Worm (Caenorhabditis elegans) whole organism, L4/young adult: Measurements from ENCODE around the gene C15B12.8.

ENCODE experiments used
- W03F9.2 ChIP-seq: fragments of 150-350 bp; optimal IDR thresholded peaks from 2 replicates; lab custom pipeline; 2014; ENCODE audit warnings: missing biosample characterization, missing genetic modification characterization
- dao-5 ChIP-seq: sonication (generic microtip); optimal IDR thresholded peaks from 2 replicates; lab custom pipeline; 2016; ENCODE audit warnings: missing genotype, missing genetic modification characterization, moderate library complexity, missing compliant biosample characterization
- him-1 ChIP-seq: sonication (generic microtip); optimal IDR thresholded peaks from 2 replicates; lab custom pipeline; 2016; ENCODE audit warnings: missing genotype, missing genetic modification reagents, missing genetic modification characterization, missing compliant biosample characterization

C15B12.8 gene

ce11 chrX:6473698-6474314 lies at the start of gene C15B12.8, which contains the start of gene C15B12.4:
TSS of gene C15B12.8 (plus strand) at chrX:6474264.
TSS of gene C15B12.4 (minus strand) at chrX:6473748.
- no peak for TF ChIP-seq dao-5 (tag; lab: Kevin White, UChicago)
- no peak for TF ChIP-seq W03F9.2
- no peak for TF ChIP-seq him-1

- TF ChIP-seq dao-5 (tag; lab: Kevin White, UChicago) (no peak), W03F9.2 (no peak), him-1 (no peak)
These were observed 46.9 kb upstream of the C15B12.8 start for ce11 chrX:6427147-6427546.

- TF ChIP-seq him-1 (no peak), W03F9.2 (no peak), dao-5 (tag; lab: Kevin White, UChicago) (no peak)
These were observed 44.5 kb upstream of the C15B12.8 start for ce11 chrX:6429552-6429951.

DNA sequence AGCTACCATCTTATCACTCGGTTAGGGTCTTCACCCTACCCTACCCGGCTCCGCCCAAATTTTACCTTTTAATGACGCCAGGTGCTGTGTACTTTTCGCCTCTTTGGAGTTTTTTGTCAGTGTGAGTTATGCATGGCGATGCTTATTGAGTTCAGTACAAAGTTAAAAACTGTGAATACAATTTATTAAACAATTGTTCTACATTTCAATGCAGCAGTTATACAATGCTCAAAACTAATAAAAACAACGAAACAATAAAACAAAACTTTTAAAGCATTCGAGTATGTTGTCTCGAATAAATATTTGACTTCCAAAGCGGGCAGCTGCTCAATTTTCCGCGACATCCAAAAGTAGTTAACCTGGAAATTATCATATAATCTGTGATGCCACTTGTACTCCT lies 43.6 kb upstream of the C15B12.8 start, which contains the start of gene ctsa-2:
Gene ctsa-2, minus strand, starts transcription at position 101 of the 400 bp plus-strand sequence.
- TF ChIP-seq W03F9.2 (no peak), dao-5 (tag; lab: Kevin White, UChicago) (no peak), him-1 (no peak)

- no peak for TF ChIP-seq dao-5 (tag; lab: Kevin White, UChicago)
- TF ChIP-seq W03F9.2 = no peak
- TF ChIP-seq him-1 = no peak
These were observed 40.4 kb upstream of the C15B12.8 start, which contains the start of gene K10C2.2 for ce11 chrX:6433688-6434087. TSS of gene K10C2.2 (minus strand) at chrX:6433788.

- no peak for TF ChIP-seq W03F9.2
- TF ChIP-seq dao-5 (tag; lab: Kevin White, UChicago) = no peak
- TF ChIP-seq him-1 = no peak
These were observed 38.3 kb upstream of the C15B12.8 start for ce11 chrX:6435812-6436211.

- TF ChIP-seq him-1 (no peak), W03F9.2 (no peak), dao-5 (tag; lab: Kevin White, UChicago) (no peak)
These were observed 36.5 kb upstream of the C15B12.8 start, which contains the start of gene K10C2.8 for ce11 chrX:6437545-6437944. TSS of gene K10C2.8 (minus strand) at chrX:6437645.

DNA sequence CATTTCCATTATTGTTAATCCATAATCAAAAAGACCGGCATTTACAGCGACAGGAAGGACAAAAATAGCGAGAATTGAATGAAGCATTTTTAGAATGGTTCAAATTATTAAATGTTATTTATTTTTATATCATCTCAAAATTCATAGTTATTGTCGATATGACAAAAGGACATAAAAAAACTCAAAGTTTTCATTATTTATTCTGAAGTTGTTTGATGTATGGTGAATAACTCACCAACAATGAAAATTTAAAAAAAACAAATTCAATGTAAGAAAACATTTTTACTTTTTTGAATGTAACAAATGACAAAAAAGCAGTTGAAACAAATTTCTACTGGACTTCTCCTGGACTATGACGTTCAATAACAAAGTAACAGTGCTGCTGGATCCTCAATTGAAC lies 33.6 kb upstream of the C15B12.8 start, which contains the start of gene K10C2.14:
Gene K10C2.14, minus strand, starts transcription at position 101 of the 400 bp plus-strand sequence.
- TF ChIP-seq W03F9.2 (no peak), dao-5 (tag; lab: Kevin White, UChicago) (no peak), him-1 (no peak)

- TF ChIP-seq dao-5 (tag; lab: Kevin White, UChicago) (no peak), W03F9.2 (no peak), him-1 (no peak)
These were observed 30.7 kb upstream of the C15B12.8 start, which contains the start of gene K10C2.7 for ce11 chrX:6443373-6443772. TSS of gene K10C2.7 (minus strand) at chrX:6443473.

- TF ChIP-seq dao-5 (tag; lab: Kevin White, UChicago) (no peak), him-1 (no peak), W03F9.2 (no peak)
These were observed 28.8 kb upstream of the C15B12.8 start for ce11 chrX:6445239-6445638.

- TF ChIP-seq dao-5 (tag; lab: Kevin White, UChicago) (no peak), him-1 (no peak), W03F9.2 (no peak)
These were observed 27.5 kb upstream of the C15B12.8 start, which contains the start of gene asp-14 for ce11 chrX:6446564-6446963. TSS of gene asp-14 (minus strand) at chrX:6446664.

DNA sequence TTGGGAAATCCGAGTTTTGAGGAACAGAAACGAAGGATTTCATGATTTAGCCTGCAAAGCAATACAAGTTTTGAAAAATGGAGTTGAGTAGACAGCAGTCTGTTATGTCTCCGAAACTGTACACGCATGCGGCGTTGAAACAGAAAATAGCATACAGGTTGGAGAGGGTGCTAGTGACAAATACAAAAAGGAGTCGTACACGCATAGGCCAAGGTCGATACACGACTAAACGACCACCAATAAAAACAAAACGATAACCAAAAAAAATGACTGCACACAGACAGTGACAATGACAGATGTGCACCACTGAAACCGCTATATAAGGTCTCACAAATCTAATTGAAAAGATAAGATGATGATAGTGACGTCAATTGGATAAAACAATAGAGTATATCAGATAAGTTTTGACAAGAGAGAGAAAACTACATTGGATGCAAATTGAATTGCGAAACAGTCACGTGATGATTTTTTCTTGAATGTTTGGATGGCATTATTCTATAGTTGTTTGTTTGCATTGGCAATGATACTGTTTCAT lies 25.1 kb upstream of the C15B12.8 start, which contains the start of gene fah-1:
Gene fah-1, minus strand, starts transcription at position 51 of the 535 bp plus-strand sequence.
- no peak for TF ChIP-seq dao-5 (tag; lab: Kevin White, UChicago)
- no peak for TF ChIP-seq W03F9.2
- TF ChIP-seq him-1 = no peak

ce11 chrX:6450839-6451491 lies 23.1 kb upstream of the C15B12.8 start, which contains the start of the genes grl-6 and K10C2.6:
TSS of gene grl-6 (minus strand) at chrX:6450939.
TSS of gene K10C2.6 (plus strand) at chrX:6451441.
- no peak for TF ChIP-seq him-1
- TF ChIP-seq W03F9.2 = no peak
- no peak for TF ChIP-seq dao-5 (tag; lab: Kevin White, UChicago)

DNA sequence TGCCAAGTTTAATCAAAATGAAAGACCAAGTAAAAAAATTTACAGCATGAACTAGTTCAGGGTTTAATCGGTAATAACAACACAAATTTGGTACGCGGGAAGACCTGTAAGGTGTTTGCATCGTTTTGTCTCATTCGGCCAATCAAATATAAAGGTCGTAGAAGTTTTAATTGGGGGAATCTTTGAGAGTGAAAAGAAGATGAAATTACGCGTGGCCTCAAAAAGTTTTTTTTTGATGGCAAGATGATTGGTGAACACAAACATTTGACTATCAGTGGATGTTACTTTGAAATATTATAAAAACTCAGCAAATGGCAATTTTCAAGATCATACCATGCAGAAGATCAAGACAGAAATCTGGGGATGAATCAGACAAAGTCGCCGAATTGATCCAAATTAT lies 18.9 kb upstream of the C15B12.8 start, which contains the start of gene nas-33:
Gene nas-33, minus strand, starts transcription at position 101 of the 400 bp plus-strand sequence.
- no peak for TF ChIP-seq W03F9.2
- no peak for TF ChIP-seq dao-5 (tag; lab: Kevin White, UChicago)
- TF ChIP-seq him-1 = no peak
